Fruit fly (Drosophila melanogaster) whole organism: ENCODE data around the gene MP1.

ENCODE experiments used
- pan ChIP-seq: fragments of >200 bp; optimal IDR thresholded peaks from 2 replicates; lab custom pipeline; 2017
- psq ChIP-seq: fragments of >200 bp; optimal IDR thresholded peaks from 2 replicates; lab custom pipeline; 2017

dm6 chr3R:4307664-4308416 is at the start of gene MP1:
- no peak for TF ChIP-seq pan (lab: Kevin White, UChicago)
- TF ChIP-seq psq (lab: Kevin White, UChicago): no peak
